3 worm cellular contexts compared by ENCODE assay signal in the genomic region with DNA sequence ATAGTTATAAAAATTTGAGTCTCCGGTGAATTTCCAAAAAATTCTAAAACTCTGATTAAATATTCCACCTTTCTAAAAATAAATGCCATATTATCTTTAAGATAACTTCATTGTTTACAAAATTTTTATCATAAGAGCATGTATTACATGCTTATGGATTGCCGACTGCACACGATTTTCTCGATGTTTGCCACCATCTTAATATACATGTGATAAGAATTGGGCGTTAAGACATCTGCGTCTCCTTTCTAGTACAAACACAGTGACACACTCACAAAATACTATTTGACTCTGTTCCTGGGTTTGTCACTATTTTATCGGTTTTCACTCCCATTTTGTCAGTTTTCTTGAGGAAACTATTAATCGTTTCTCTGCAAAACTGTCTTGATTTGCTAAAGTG.
TF ChIP-seq lines count a peak whose summit lies in the region.

No protein-coding gene starts in this region.

TF ChIP-seq in whole organism, L1 larva, 84 proteins besides CTCF, POLR2A, EP300 and RAD21 (continued from another document):
- TF ChIP-seq nhr-28 (tag; optimal IDR thresholded peaks at IDR 0.05; lab: Kevin White, UChicago) (no peak), grh-1 (GFP tag; IDR thresholded peaks at IDR 0.05; lab: Robert Waterston, UW) (no peak), unc-130 (tag; optimal IDR thresholded peaks at IDR 0.05; lab: Kevin White, UChicago) (no peak), nhr-237 (tag; optimal IDR thresholded peaks at IDR 0.05; lab: Kevin White, UChicago) (no peak), sox-4 (tag; optimal IDR thresholded peaks at IDR 0.05; lab: Kevin White, UChicago) (no peak), lin-39 (tag; optimal IDR thresholded peaks at IDR 0.05; lab: Kevin White, UChicago) (no peak), snu-23 (GFP tag; optimal IDR thresholded peaks at IDR 0.05; lab: Kevin White, UChicago) (no peak), tbx-2 (tag; optimal IDR thresholded peaks at IDR 0.05; lab: Kevin White, UChicago) (no peak), nhr-90 (tag; optimal IDR thresholded peaks at IDR 0.05; lab: Kevin White, UChicago; ENCODE audit: poor library complexity) (peak; percentile 22), nhr-12 (tag; optimal IDR thresholded peaks at IDR 0.05; lab: Kevin White, UChicago) (no peak)

TF ChIP-seq in whole organism, L3 larva, 47 proteins besides CTCF, POLR2A, EP300 and RAD21 (continued from another document):
- TF ChIP-seq nhr-23 (tag; optimal IDR thresholded peaks at IDR 0.05; lab: Kevin White, UChicago) (no peak), nfya-1 (tag; optimal IDR thresholded peaks at IDR 0.05; lab: Kevin White, UChicago; ENCODE audit: insufficient read depth) (no peak), daf-12 (tag; optimal IDR thresholded peaks at IDR 0.05; lab: Kevin White, UChicago) (no peak), nhr-12 (tag; optimal IDR thresholded peaks at IDR 0.05; lab: Kevin White, UChicago) (no peak)

TF ChIP-seq in whole organism, L4 larva, 104 proteins besides CTCF, POLR2A, EP300 and RAD21 (continued from another document):
- TF ChIP-seq daf-16 (GFP tag; optimal IDR thresholded peaks at IDR 0.05; lab: Kevin White, UChicago) (peak in 1 of 2 experiments; percentile 1), daf-16 (tag; optimal IDR thresholded peaks at IDR 0.05; lab: Kevin White, UChicago) (peak; percentile 91), mxl-3 (GFP tag; optimal IDR thresholded peaks at IDR 0.05; lab: Kevin White, UChicago) (peak; percentile 54), nhr-102 (tag; optimal IDR thresholded peaks at IDR 0.05; lab: Kevin White, UChicago) (peak; percentile 21), mes-2 (tag; optimal IDR thresholded peaks at IDR 0.05; lab: Kevin White, UChicago; ENCODE audit: poor library complexity, severe bottlenecking) (peak; percentile 25), nhr-77 (tag; optimal IDR thresholded peaks at IDR 0.05; lab: Kevin White, UChicago) (peak; percentile 34), mep-1 (tag; optimal IDR thresholded peaks at IDR 0.05; lab: Kevin White, UChicago) (peak; percentile 33), nhr-10 (tag; optimal IDR thresholded peaks at IDR 0.05; lab: Kevin White, UChicago) (peak; percentile 50), R02D3.7 (tag; optimal IDR thresholded peaks at IDR 0.05; lab: Kevin White, UChicago) (no peak)
